Worm (Caenorhabditis elegans): ENCODE measurements around the gene F44A6.4.
A peak's percentile ranks its signal among the peaks of the same experiment; 100 is the strongest.

The F44A6.4 gene

DNA sequence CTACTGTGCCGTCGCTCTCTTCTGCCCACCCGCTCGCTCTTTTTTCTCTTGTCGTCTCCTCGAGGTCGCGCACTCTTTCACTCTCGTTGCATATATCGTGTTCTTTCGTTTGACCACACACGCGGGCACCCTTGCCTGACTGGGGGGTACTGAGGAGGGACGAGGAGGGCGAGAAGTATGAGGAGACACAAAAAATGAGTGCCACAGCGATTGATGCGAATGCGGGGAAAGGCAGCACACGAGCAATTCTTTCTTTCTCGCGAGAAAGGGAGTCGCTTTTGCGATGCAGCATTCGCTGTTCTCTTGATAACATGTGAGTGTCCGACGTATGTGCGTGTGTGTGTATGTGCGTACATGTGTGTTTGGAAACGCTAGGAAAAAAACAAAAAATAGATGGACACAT lies 26.8 kb downstream of the F44A6.4 start (continued):
- TF ChIP-seq xbp-1 (tag; optimal IDR thresholded peaks at IDR 0.05) (peak; percentile 67), ceh-88 (GFP tag; IDR thresholded peaks at IDR 0.05) (peak; percentile 24; the same call in 1 of the 2 replicates), lsy-2 (tag; optimal IDR thresholded peaks at IDR 0.05) (peak; percentile 44 to 81), lin-39 (tag; optimal IDR thresholded peaks at IDR 0.05) (no peak), sox-4 (tag; optimal IDR thresholded peaks at IDR 0.05) (peak; percentile 69), mep-1 (tag; optimal IDR thresholded peaks at IDR 0.05) (peak; percentile 90), pqm-1 (tag; optimal IDR thresholded peaks at IDR 0.05) (no peak), dsc-1 (tag; optimal IDR thresholded peaks at IDR 0.05) (peak; percentile 75), fos-1 (tag; optimal IDR thresholded peaks at IDR 0.05) (peak; percentile 46), rnt-1 (tag; optimal IDR thresholded peaks at IDR 0.05) (peak; percentile 74), snpc-4 (tag; optimal IDR thresholded peaks at IDR 0.05) (peak; percentile 28), dpl-1 (GFP tag; optimal IDR thresholded peaks at IDR 0.05) (peak in 1 of 3 experiments; percentile 28), unc-98 (GFP tag; IDR thresholded peaks at IDR 0.05) (no peak), lin-14 (GFP tag; optimal IDR thresholded peaks at IDR 0.05) (peak; percentile 99), isw-1 (GFP tag; IDR thresholded peaks at IDR 0.05) (peak; percentile 40; the same call in 1 of the 2 replicates), elt-3 (tag; optimal IDR thresholded peaks at IDR 0.05) (peak in 1 of 6 experiments; percentile 7), snu-23 (GFP tag; optimal IDR thresholded peaks at IDR 0.05) (peak; percentile 82), fkh-10 (GFP tag; optimal IDR thresholded peaks at IDR 0.05) (peak; percentile 76), ceh-82 (tag; optimal IDR thresholded peaks at IDR 0.05) (peak; percentile 36 to 84 (median 39)), fkh-4 (tag; optimal IDR thresholded peaks at IDR 0.05; ENCODE audit: borderline replicate concordance) (no peak), swsn-7 (tag; optimal IDR thresholded peaks at IDR 0.05) (peak; percentile 78), egl-13 (tag; optimal IDR thresholded peaks at IDR 0.05) (peak; percentile 77), nhr-84 (tag; optimal IDR thresholded peaks at IDR 0.05) (no peak), nhr-47 (tag; optimal IDR thresholded peaks at IDR 0.05) (peak; percentile 78), mef-2 (tag; optimal IDR thresholded peaks at IDR 0.05) (peak; percentile 26), ceh-8 (GFP tag; optimal IDR thresholded peaks at IDR 0.05) (peak; percentile 74), tbx-2 (tag; optimal IDR thresholded peaks at IDR 0.05) (peak; percentile 69), elt-2 (tag; optimal IDR thresholded peaks at IDR 0.05) (no peak), hlh-17 (GFP tag; optimal IDR thresholded peaks at IDR 0.05; ENCODE audit: borderline replicate concordance) (no peak), nhr-90 (tag; optimal IDR thresholded peaks at IDR 0.05; ENCODE audit: poor library complexity) (peak; percentile 54), mdl-1 (tag; optimal IDR thresholded peaks at IDR 0.05) (peak; percentile 31 to 72), ztf-11 (tag; optimal IDR thresholded peaks at IDR 0.05) (peak in 1 of 2 experiments; percentile 66), C34B4.2 (tag; optimal IDR thresholded peaks at IDR 0.05) (no peak), ceh-90 (tag; optimal IDR thresholded peaks at IDR 0.05) (no peak), F16B12.6 (tag; optimal IDR thresholded peaks at IDR 0.05) (no peak), hpl-2 (GFP tag; optimal IDR thresholded peaks at IDR 0.05) (no peak), unc-86 (tag; optimal IDR thresholded peaks at IDR 0.05) (peak; percentile 68), lin-13 (GFP tag; optimal IDR thresholded peaks at IDR 0.05) (peak; percentile 42), fkh-8 (tag; optimal IDR thresholded peaks at IDR 0.05) (peak; percentile 81), pag-3 (tag; optimal IDR thresholded peaks at IDR 0.05; ENCODE audit: borderline replicate concordance, insufficient read depth) (peak; percentile 71), mab-9 (GFP tag; IDR thresholded peaks at IDR 0.05) (peak; percentile 34; the same call in 1 of the 2 replicates), sptf-1 (tag; optimal IDR thresholded peaks at IDR 0.05) (no peak), efl-3 (GFP tag; optimal IDR thresholded peaks at IDR 0.05) (no peak), vab-15 (tag; optimal IDR thresholded peaks at IDR 0.05) (no peak), zag-1 (tag; optimal IDR thresholded peaks at IDR 0.05) (no peak), pax-3 (tag; optimal IDR thresholded peaks at IDR 0.05) (peak; percentile 68), skn-1 (tag; optimal IDR thresholded peaks at IDR 0.05) (peak; percentile 10), nhr-71 (tag; optimal IDR thresholded peaks at IDR 0.05) (peak; percentile 89), irx-1 (tag; optimal IDR thresholded peaks at IDR 0.05) (peak; percentile 74), nhr-20 (tag; optimal IDR thresholded peaks at IDR 0.05) (peak; percentile 72), lir-3 (tag; optimal IDR thresholded peaks at IDR 0.05; ENCODE audit: poor library complexity) (peak; percentile 5), C16A3.4 (tag; optimal IDR thresholded peaks at IDR 0.05) (peak; percentile 70)
